Fruit fly (Drosophila melanogaster) whole organism, wandering third instar larva: ENCODE measurements around the gene CG15597.

Experiments
- Abd-B ChIP-seq: fragments of >200 bp; optimal IDR thresholded peaks from 2 replicates; lab custom pipeline; 2017; ENCODE audit warnings: missing biosample characterization, missing genetic modification characterization
- CG9705 ChIP-seq: fragments of 200-800 bp; sonication (Bioruptor generic); optimal IDR thresholded peaks from 2 replicates; lab custom pipeline; 2018; ENCODE audit warnings: missing biosample characterization, mild to moderate bottlenecking, missing genetic modification characterization
- CrebA ChIP-seq: fragments of 200-800 bp; sonication (Bioruptor generic); optimal IDR thresholded peaks from 2 replicates; lab custom pipeline; 2016; ENCODE audit warnings: missing biosample characterization, mild to moderate bottlenecking, missing genetic modification characterization, borderline replicate concordance
- Dfd ChIP-seq: fragments of >200 bp; optimal IDR thresholded peaks from 2 replicates; lab custom pipeline; 2017; ENCODE audit warnings: missing biosample characterization, missing genetic modification characterization
- Dif ChIP-seq: fragments of 200-275, 200-300 bp; sonication (Bioruptor generic); optimal IDR thresholded peaks from 2 replicates; lab custom pipeline; 2018; ENCODE audit warnings: missing biosample characterization, missing genetic modification characterization; ENCODE audit not compliant: partially characterized antibody
- HLH106 ChIP-seq: fragments of 200-800 bp; optimal IDR thresholded peaks from 3 replicates; lab custom pipeline; 2019; ENCODE audit warnings: missing biosample characterization, mild to moderate bottlenecking, missing genetic modification characterization, moderate library complexity
- Hnf4 ChIP-seq: fragments of 200-800 bp; sonication (Bioruptor generic); optimal IDR thresholded peaks from 2 replicates; lab custom pipeline; 2016; ENCODE audit warnings: missing biosample characterization, mild to moderate bottlenecking, missing genetic modification characterization
- Hr78 ChIP-seq: fragments of >200 bp; optimal IDR thresholded peaks from 2 replicates; lab custom pipeline; 2017; ENCODE audit warnings: missing biosample characterization, missing genetic modification characterization
- Hr83 ChIP-seq: fragments of 200-300 bp; sonication (Bioruptor generic); optimal IDR thresholded peaks from 2 replicates; lab custom pipeline; 2016; ENCODE audit warnings: missing biosample characterization, mild to moderate bottlenecking, missing genetic modification characterization, moderate library complexity; ENCODE audit not compliant: poor library complexity, severe bottlenecking
- Jra ChIP-seq: sonication (Bioruptor generic); optimal IDR thresholded peaks from 2 replicates; lab custom pipeline; 2016; ENCODE audit warnings: missing biosample characterization, missing genetic modification characterization
- Mio ChIP-seq: sonication (Bioruptor generic); optimal IDR thresholded peaks from 2 replicates; lab custom pipeline; 2016; ENCODE audit warnings: missing biosample characterization, missing genetic modification characterization
- Myc ChIP-seq: fragments of >200 bp; optimal IDR thresholded peaks from 2 replicates; lab custom pipeline; 2017
- N ChIP-seq: fragments of >200 bp; optimal IDR thresholded peaks from 2 replicates; lab custom pipeline; 2018; ENCODE audit warnings: missing biosample characterization, missing external identifiers, missing genetic modification characterization
- OdsH ChIP-seq: fragments of 200-800 bp; sonication (Bioruptor generic); optimal IDR thresholded peaks from 2 replicates; lab custom pipeline; 2016; ENCODE audit warnings: missing biosample characterization, mild to moderate bottlenecking, missing genetic modification characterization
- Rel ChIP-seq, 2 experiments: fragments of 200-800 bp; sonication (Bioruptor generic) in 1 of 2; optimal IDR thresholded peaks; 2 replicates in 1 of 2; 3 replicates in 1 of 2; lab custom pipeline; 2016 to 2019; ENCODE audit warnings: mild to moderate bottlenecking in 2 of 2, missing biosample characterization in 2 of 2, missing genetic modification characterization in 2 of 2, moderate library complexity in 1 of 2
- Sp1 ChIP-seq: fragments of 200-800 bp; sonication (Bioruptor generic); optimal IDR thresholded peaks from 3 replicates; lab custom pipeline; 2019; ENCODE audit warnings: missing biosample characterization, mild to moderate bottlenecking, missing genetic modification characterization, moderate library complexity
- Vsx2 ChIP-seq: fragments of 200-300, 225-300 bp; sonication (Bioruptor generic); optimal IDR thresholded peaks from 2 replicates; lab custom pipeline; 2018; ENCODE audit warnings: missing biosample characterization, missing genetic modification characterization; ENCODE audit not compliant: partially characterized antibody
- br ChIP-seq: fragments of 200-800 bp; sonication (Bioruptor generic); optimal IDR thresholded peaks from 2 replicates; lab custom pipeline; 2016; ENCODE audit warnings: missing biosample characterization, missing genetic modification characterization
- brk ChIP-seq: fragments of 200-800 bp; sonication (Bioruptor generic); optimal IDR thresholded peaks from 2 replicates; lab custom pipeline; 2016; ENCODE audit warnings: missing biosample characterization, mild to moderate bottlenecking, missing genetic modification characterization
- dl ChIP-seq, 2 experiments: fragments of 175-275, 200-275 bp in 1 of 2; fragments of 200-275 bp in 1 of 2; sonication (Bioruptor generic); optimal IDR thresholded peaks; lab custom pipeline; 2018; ENCODE audit warnings: mild to moderate bottlenecking in 2 of 2, missing biosample characterization in 2 of 2, missing genetic modification characterization in 2 of 2, moderate library complexity in 2 of 2; ENCODE audit not compliant: partially characterized antibody in 2 of 2, insufficient read depth in 1 of 2
- ey ChIP-seq: fragments of 200-800 bp; sonication (Bioruptor generic); optimal IDR thresholded peaks from 2 replicates; lab custom pipeline; 2016; ENCODE audit warnings: missing biosample characterization, missing genetic modification characterization
- foxo ChIP-seq, 2 experiments: fragments of 200-800 bp; sonication (Bioruptor generic); optimal IDR thresholded peaks; 2 replicates in 1 of 2; 3 replicates in 1 of 2; lab custom pipeline; 2016 to 2017; ENCODE audit warnings: missing biosample characterization in 2 of 2, missing genetic modification characterization in 2 of 2
- fru ChIP-seq: fragments of 200-800 bp; sonication (Bioruptor generic); optimal IDR thresholded peaks from 3 replicates; lab custom pipeline; 2016; ENCODE audit warnings: missing biosample characterization, mild to moderate bottlenecking, missing genetic modification characterization
- h ChIP-seq: fragments of 200-800 bp; sonication (Bioruptor generic); optimal IDR thresholded peaks from 3 replicates; lab custom pipeline; 2016; ENCODE audit warnings: missing biosample characterization, mild to moderate bottlenecking, missing genetic modification characterization
- psq ChIP-seq: fragments of 200-800 bp; sonication (Bioruptor generic); optimal IDR thresholded peaks from 3 replicates; lab custom pipeline; 2017; ENCODE audit warnings: missing biosample characterization, mild to moderate bottlenecking, missing genetic modification characterization, moderate library complexity
- rgr ChIP-seq: fragments of 200-800 bp; sonication (Bioruptor generic); optimal IDR thresholded peaks from 3 replicates; lab custom pipeline; 2016; ENCODE audit warnings: missing biosample characterization, mild to moderate bottlenecking, missing genetic modification characterization
- sage ChIP-seq: fragments of 200-800 bp; sonication (Bioruptor generic); optimal IDR thresholded peaks from 2 replicates; lab custom pipeline; 2016; ENCODE audit warnings: missing biosample characterization, mild to moderate bottlenecking, missing genetic modification characterization
- tai ChIP-seq: sonication (Bioruptor generic); optimal IDR thresholded peaks from 2 replicates; lab custom pipeline; 2016; ENCODE audit warnings: missing biosample characterization, missing genetic modification characterization
- usp ChIP-seq: fragments of >200 bp; optimal IDR thresholded peaks from 2 replicates; lab custom pipeline; 2017; ENCODE audit warnings: missing biosample characterization, missing genetic modification characterization
- woc ChIP-seq: sonication (Bioruptor generic); optimal IDR thresholded peaks from 2 replicates; lab custom pipeline; 2016; ENCODE audit warnings: missing biosample characterization, mild to moderate bottlenecking, missing genetic modification characterization

CG15597 gene

dm6 chr3R:6303738-6304137, 18.7 kb upstream of the CG15597 start, which contains the start of gene CG46396:
CG46396 (plus strand) TSS chr3R:6304038.
- TF ChIP-seq Mio (GFP tag; lab: Kevin White, UChicago) (no peak), Sp1 (GFP tag; lab: Kevin White, UChicago) (no peak), Myc (no peak), woc (GFP tag; lab: Kevin White, UChicago) (no peak), HLH106 (tag; lab: Kevin White, UChicago) (no peak), br (GFP tag; lab: Kevin White, UChicago) (no peak), Vsx2 (GFP tag; lab: Kevin White, UChicago) (no peak), OdsH (no peak), Jra (GFP tag; lab: Kevin White, UChicago) (no peak), Dif (no peak), CG9705 (GFP tag; lab: Kevin White, UChicago) (no peak), h (GFP tag; lab: Kevin White, UChicago) (no peak), dl (GFP tag; optimal IDR thresholded peaks at IDR 0.05; lab: Kevin White, UChicago; ENCODE audit: insufficient read depth in 1 of 2, partially characterized antibody in 2 of 2) (no peak), Dfd (GFP tag; lab: Kevin White, UChicago) (no peak), fru (GFP tag; lab: Kevin White, UChicago) (no peak), usp (no peak), rgr (GFP tag; lab: Kevin White, UChicago) (no peak), Hr83 (no peak), ey (GFP tag; lab: Kevin White, UChicago) (no peak)

dm6 chr3R:6301257-6301839, 16.3 kb upstream of the CG15597 start, which contains the start of gene Osi15:
Osi15 (plus strand) TSS chr3R:6301804.
- no peak for TF ChIP-seq tai (GFP tag; lab: Kevin White, UChicago)
- no peak for TF ChIP-seq OdsH
- TF ChIP-seq br (GFP tag; lab: Kevin White, UChicago) = no peak
- no peak for TF ChIP-seq CrebA (GFP tag; lab: Kevin White, UChicago)

dm6 chr3R:6298828-6299227, 13.8 kb upstream of the CG15597 start, which contains the start of gene Osi14:
Osi14 (plus strand) TSS chr3R:6299128.
- TF ChIP-seq N (GFP tag; lab: Kevin White, UChicago) (no peak), foxo (GFP tag; optimal IDR thresholded peaks at IDR 0.05; lab: Kevin White, UChicago) (no peak), Myc (no peak), brk (GFP tag; lab: Kevin White, UChicago) (no peak), tai (GFP tag; lab: Kevin White, UChicago) (no peak), Abd-B (no peak), CrebA (GFP tag; lab: Kevin White, UChicago) (no peak), Rel (GFP tag; optimal IDR thresholded peaks at IDR 0.05; lab: Kevin White, UChicago) (no peak), Rel (tag; optimal IDR thresholded peaks at IDR 0.05; lab: Kevin White, UChicago) (no peak), Dif (no peak), HLH106 (tag; lab: Kevin White, UChicago) (no peak), woc (GFP tag; lab: Kevin White, UChicago) (no peak), fru (GFP tag; lab: Kevin White, UChicago) (no peak), Hr78 (GFP tag; lab: Kevin White, UChicago) (no peak), Vsx2 (GFP tag; lab: Kevin White, UChicago) (no peak), Hnf4 (GFP tag; lab: Kevin White, UChicago) (no peak), sage (GFP tag; lab: Kevin White, UChicago) (no peak), Dfd (GFP tag; lab: Kevin White, UChicago) (no peak)

dm6 chr3R:6297164-6297563, 12.2 kb upstream of the CG15597 start:
- no peak for TF ChIP-seq woc (GFP tag; lab: Kevin White, UChicago)
- no peak for TF ChIP-seq Rel (GFP tag; optimal IDR thresholded peaks at IDR 0.05; lab: Kevin White, UChicago)
- no peak for TF ChIP-seq Rel (tag; optimal IDR thresholded peaks at IDR 0.05; lab: Kevin White, UChicago)

dm6 chr3R:6294046-6294445, 9.0 kb upstream of the CG15597 start:
- TF ChIP-seq psq (GFP tag; lab: Kevin White, UChicago) = no peak
- TF ChIP-seq, all 38 proteins: peak for 0
